Worm (Caenorhabditis elegans): ENCODE data around the gene msp-31.
"Not testable (repeated sequence)": the region's sequence is repeated elsewhere in the genome, so short reads cannot be mapped to it uniquely, and the experiment has no call there.

- TF ChIP-seq egl-18 (GFP tag; IDR thresholded peaks at IDR 0.05); F37B4.10 (GFP tag; IDR thresholded peaks at IDR 0.05); let-526 (GFP tag; IDR thresholded peaks at IDR 0.05); pha-4 (tag; optimal IDR thresholded peaks at IDR 0.05); unc-62 (GFP tag; optimal IDR thresholded peaks at IDR 0.05); lsl-1 (GFP tag; optimal IDR thresholded peaks at IDR 0.05); ceh-58 (GFP tag; IDR thresholded peaks at IDR 0.05); ama-1 (optimal IDR thresholded peaks at IDR 0.05); ama-1 (GFP tag; optimal IDR thresholded peaks at IDR 0.05); F10E7.11 (tag; optimal IDR thresholded peaks at IDR 0.05); ceh-91 (GFP tag; IDR thresholded peaks at IDR 0.05); sea-2 (GFP tag; IDR thresholded peaks at IDR 0.05): not testable (repeated sequence)
These were observed 12.0 kb upstream of the msp-31 start for ce11 chrII:4928367-4928766.
